Worm (Caenorhabditis elegans) whole organism, L2 larva: ENCODE data around the gene grl-18.

ENCODE experiments used
- C34F6.9 ChIP-seq: fragments of 150-350 bp; optimal IDR thresholded peaks from 2 replicates; lab custom pipeline; 2014; ENCODE audit warnings: missing biosample characterization, missing genetic modification characterization
- R02D3.7 ChIP-seq: fragments of 150-350 bp; optimal IDR thresholded peaks from 2 replicates; lab custom pipeline; 2014; ENCODE audit warnings: missing biosample characterization, missing genetic modification characterization
- ZK546.5 ChIP-seq: sonication (generic microtip); optimal IDR thresholded peaks from 2 replicates; lab custom pipeline; 2017; ENCODE audit warnings: missing biosample characterization, missing genetic modification characterization
- aly-2 ChIP-seq: fragments of 150-350 bp; optimal IDR thresholded peaks from 2 replicates; lab custom pipeline; 2014; ENCODE audit warnings: missing biosample characterization, missing genetic modification characterization
- ama-1 ChIP-seq: fragments of 150-350 bp; optimal IDR thresholded peaks from 2 replicates; lab custom pipeline; 2018; ENCODE audit warnings: inconsistent platforms
- ceh-82 ChIP-seq: fragments of 150-350 bp; optimal IDR thresholded peaks from 2 replicates; lab custom pipeline; 2014; ENCODE audit warnings: missing biosample characterization, missing genetic modification characterization
- crh-2 ChIP-seq: sonication (generic microtip); optimal IDR thresholded peaks from 2 replicates; lab custom pipeline; 2017; ENCODE audit warnings: missing biosample characterization, missing genetic modification characterization
- dmd-4 ChIP-seq: sonication (generic microtip); optimal IDR thresholded peaks from 2 replicates; lab custom pipeline; 2017; ENCODE audit warnings: missing biosample characterization, missing genetic modification characterization
- egl-27 ChIP-seq: sonication (generic microtip); optimal IDR thresholded peaks from 3 replicates; lab custom pipeline; 2017; ENCODE audit warnings: missing biosample characterization, missing genetic modification reagents, missing genetic modification characterization
- elt-1 ChIP-seq: fragments of 150-350 bp; optimal IDR thresholded peaks from 2 replicates; lab custom pipeline; 2014; ENCODE audit warnings: missing biosample characterization, missing genetic modification characterization
- lin-11 ChIP-seq: fragments of 150-350 bp; sonication (generic microtip); optimal IDR thresholded peaks from 2 replicates; lab custom pipeline; 2014; ENCODE audit warnings: missing biosample characterization, missing genetic modification characterization, inconsistent platforms, mixed read lengths
- lin-13 ChIP-seq: fragments of 150-350 bp; optimal IDR thresholded peaks from 2 replicates; lab custom pipeline; 2014; ENCODE audit warnings: missing biosample characterization, missing genetic modification reagents, missing genetic modification characterization
- lin-39 ChIP-seq: fragments of 150-350 bp; optimal IDR thresholded peaks from 2 replicates; lab custom pipeline; 2014; ENCODE audit warnings: missing biosample characterization, missing genetic modification reagents, missing genetic modification characterization
- mbf-1 ChIP-seq: sonication (generic microtip); optimal IDR thresholded peaks from 2 replicates; lab custom pipeline; 2017; ENCODE audit warnings: missing biosample characterization, missing genetic modification characterization
- mdl-1 ChIP-seq, 2 experiments: fragments of 150-350 bp in 1 of 2; sonication (generic microtip) in 1 of 2; optimal IDR thresholded peaks; 2 replicates each; lab custom pipeline; 2017; ENCODE audit warnings: missing biosample characterization in 2 of 2, missing genetic modification characterization in 2 of 2
- nhr-10 ChIP-seq: sonication (generic microtip); optimal IDR thresholded peaks from 2 replicates; lab custom pipeline; 2017; ENCODE audit warnings: missing biosample characterization, missing genetic modification characterization
- nhr-11 ChIP-seq: fragments of 150-350 bp; optimal IDR thresholded peaks from 2 replicates; lab custom pipeline; 2014; ENCODE audit warnings: missing biosample characterization, missing genetic modification characterization
- nhr-12 ChIP-seq: fragments of 150-350 bp; optimal IDR thresholded peaks from 2 replicates; lab custom pipeline; 2014; ENCODE audit warnings: missing biosample characterization, missing genetic modification characterization
- nhr-21 ChIP-seq: fragments of 150-350 bp; optimal IDR thresholded peaks from 2 replicates; lab custom pipeline; 2014; ENCODE audit warnings: missing biosample characterization, missing genetic modification characterization
- nhr-23 ChIP-seq: fragments of 150-350 bp; optimal IDR thresholded peaks from 2 replicates; lab custom pipeline; 2014; ENCODE audit warnings: missing biosample characterization, missing genetic modification reagents, missing genetic modification characterization
- nhr-237 ChIP-seq: fragments of 150-350 bp; optimal IDR thresholded peaks from 2 replicates; lab custom pipeline; 2014; ENCODE audit warnings: missing biosample characterization, missing genetic modification characterization
- nhr-25 ChIP-seq: fragments of 150-350 bp; sonication (generic microtip); optimal IDR thresholded peaks from 3 replicates; lab custom pipeline; 2014; ENCODE audit warnings: missing biosample characterization, missing genetic modification characterization
- nhr-77 ChIP-seq: fragments of 150-350 bp; optimal IDR thresholded peaks from 2 replicates; lab custom pipeline; 2014; ENCODE audit warnings: missing biosample characterization, missing genetic modification characterization
- peb-1 ChIP-seq: fragments of 150-350 bp; optimal IDR thresholded peaks from 2 replicates; lab custom pipeline; 2014; ENCODE audit warnings: missing biosample characterization, missing genetic modification characterization
- skn-1 ChIP-seq: sonication (generic microtip); optimal IDR thresholded peaks from 2 replicates; lab custom pipeline; 2017; ENCODE audit warnings: missing biosample characterization, missing genetic modification characterization
- sma-9 ChIP-seq, 2 experiments: fragments of 150-350 bp in 1 of 2; sonication (generic microtip) in 1 of 2; optimal IDR thresholded peaks; 2 replicates each; lab custom pipeline; 2014 to 2016; ENCODE audit warnings: missing genetic modification characterization in 2 of 2, mild to moderate bottlenecking in 1 of 2, missing biosample characterization in 1 of 2, missing compliant biosample characterization in 1 of 2, missing genetic modification reagents in 1 of 2, moderate library complexity in 1 of 2
- unc-55 ChIP-seq: fragments of 150-350 bp; sonication (generic microtip); optimal IDR thresholded peaks from 3 replicates; lab custom pipeline; 2014; ENCODE audit warnings: missing biosample characterization, missing genetic modification reagents, missing genetic modification characterization
- unc-62 ChIP-seq: fragments of 150-350 bp; optimal IDR thresholded peaks from 2 replicates; lab custom pipeline; 2014; ENCODE audit warnings: missing biosample characterization, missing genetic modification reagents, missing genetic modification characterization
- ztf-11 ChIP-seq: sonication (generic microtip); optimal IDR thresholded peaks from 2 replicates; lab custom pipeline; 2017; ENCODE audit warnings: missing biosample characterization, missing genetic modification characterization
- ztf-4 ChIP-seq: fragments of 150-350 bp; optimal IDR thresholded peaks from 2 replicates; lab custom pipeline; 2014; ENCODE audit warnings: missing biosample characterization, missing genetic modification characterization

The grl-18 gene

DNA sequence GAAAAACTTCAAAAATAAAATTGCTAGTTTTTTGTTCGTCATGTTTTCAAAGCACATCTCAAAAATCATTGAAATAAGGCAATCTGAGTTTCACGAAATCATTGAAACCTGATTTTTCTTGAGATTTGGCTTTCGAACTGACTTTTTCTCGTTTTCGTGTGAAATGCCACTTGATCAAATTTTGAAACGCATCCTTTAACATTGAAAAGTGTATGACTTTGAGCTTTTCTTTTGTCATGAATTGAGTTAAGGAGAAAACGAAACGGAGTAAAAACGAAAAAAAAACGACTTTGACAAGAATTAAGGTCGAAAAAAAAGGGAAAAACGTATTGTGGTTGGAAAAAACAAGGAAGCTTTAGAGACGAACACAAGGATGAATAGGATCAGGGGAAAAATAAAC, 33.7 kb downstream of the grl-18 start:
- TF ChIP-seq crh-2 (tag; lab: Kevin White, UChicago) = no peak

DNA sequence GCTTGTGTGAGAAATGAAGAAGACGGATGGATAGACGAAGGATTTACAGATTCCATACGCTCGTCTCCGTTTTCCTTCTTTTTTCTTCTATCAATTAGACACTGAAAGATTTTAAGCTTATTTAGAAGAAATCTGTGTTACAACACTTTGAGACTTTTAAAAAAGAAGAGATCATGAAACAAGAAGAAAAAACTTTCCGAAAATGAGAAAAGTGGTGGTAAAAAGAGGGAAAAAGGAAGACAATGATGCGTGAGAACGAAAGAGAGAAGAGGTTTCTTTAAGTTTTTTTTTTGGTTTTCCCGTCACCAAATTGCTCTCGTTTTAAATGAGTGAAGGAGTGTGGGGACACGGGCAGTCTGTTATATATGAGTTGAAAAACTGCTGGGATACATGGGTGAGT, 35.1 kb downstream of the grl-18 start, which contains the start of gene glc-3:
TSS of gene glc-3 (minus strand) at position 101 of the 400 bp plus-strand sequence.
- no peak for TF ChIP-seq ZK546.5 (tag; lab: Kevin White, UChicago)
- no peak for TF ChIP-seq sma-9 (GFP tag; optimal IDR thresholded peaks at IDR 0.05; lab: Kevin White, UChicago)
- TF ChIP-seq sma-9 (tag; optimal IDR thresholded peaks at IDR 0.05; lab: Kevin White, UChicago) = no peak
- TF ChIP-seq C34F6.9 (tag; lab: Kevin White, UChicago) = no peak
- TF ChIP-seq ceh-82 (tag; lab: Kevin White, UChicago) = no peak
- no peak for TF ChIP-seq nhr-23 (tag; lab: Kevin White, UChicago)
- TF ChIP-seq peb-1 (tag; lab: Kevin White, UChicago) = no peak
- TF ChIP-seq ztf-4 (tag; lab: Kevin White, UChicago) = no peak
- no peak for TF ChIP-seq nhr-11 (tag; lab: Kevin White, UChicago)
- TF ChIP-seq nhr-12 = no peak
- TF ChIP-seq R02D3.7 = no peak
- no peak for TF ChIP-seq unc-55 (GFP tag; lab: Kevin White, UChicago)
- TF ChIP-seq lin-13 (GFP tag; lab: Kevin White, UChicago) = no peak
- TF ChIP-seq unc-62 (GFP tag; lab: Kevin White, UChicago) = no peak
- TF ChIP-seq mbf-1 (tag; lab: Kevin White, UChicago) = no peak
- no peak for TF ChIP-seq elt-1 (tag; lab: Kevin White, UChicago)
- TF ChIP-seq aly-2 = no peak
- no peak for TF ChIP-seq crh-2 (tag; lab: Kevin White, UChicago)
- TF ChIP-seq nhr-77 (tag; lab: Kevin White, UChicago) = no peak
- no peak for TF ChIP-seq egl-27 (tag; lab: Kevin White, UChicago)

ce11 chrV:5450742-5451141, 37.9 kb downstream of the grl-18 start:
- no peak for TF ChIP-seq C34F6.9 (tag; lab: Kevin White, UChicago)
- no peak for TF ChIP-seq ztf-11 (tag; lab: Kevin White, UChicago)
- no peak for TF ChIP-seq lin-11 (tag; lab: Kevin White, UChicago)
- TF ChIP-seq skn-1 = no peak
- no peak for TF ChIP-seq nhr-21 (tag; lab: Kevin White, UChicago)
- TF ChIP-seq, all 48 proteins: peak for 0

ce11 chrV:5447057-5447456, 41.6 kb downstream of the grl-18 start:
- TF ChIP-seq nhr-25 (tag; lab: Kevin White, UChicago) = no peak
- TF ChIP-seq ztf-11 (tag; lab: Kevin White, UChicago) = no peak
- no peak for TF ChIP-seq nhr-12
- no peak for TF ChIP-seq peb-1 (tag; lab: Kevin White, UChicago)
- no peak for TF ChIP-seq mdl-1 (tag; optimal IDR thresholded peaks at IDR 0.05; lab: Kevin White, UChicago)
- TF ChIP-seq dmd-4 = no peak
- no peak for TF ChIP-seq ZK546.5 (tag; lab: Kevin White, UChicago)

ce11 chrV:5445839-5446238, 42.8 kb downstream of the grl-18 start, which contains the start of gene F08F3.1:
TSS of gene F08F3.1 (plus strand) at chrV:5446139.
- TF ChIP-seq ztf-4 (tag; lab: Kevin White, UChicago) = no peak
- TF ChIP-seq C34F6.9 (tag; lab: Kevin White, UChicago) = no peak
- no peak for TF ChIP-seq aly-2
- no peak for TF ChIP-seq nhr-23 (tag; lab: Kevin White, UChicago)
- TF ChIP-seq lin-39 (tag; lab: Kevin White, UChicago) = no peak
- TF ChIP-seq sma-9 (GFP tag; optimal IDR thresholded peaks at IDR 0.05; lab: Kevin White, UChicago) = no peak
- no peak for TF ChIP-seq sma-9 (tag; optimal IDR thresholded peaks at IDR 0.05; lab: Kevin White, UChicago)
- no peak for TF ChIP-seq nhr-10 (tag; lab: Kevin White, UChicago)
- TF ChIP-seq mdl-1 (tag; optimal IDR thresholded peaks at IDR 0.05; lab: Kevin White, UChicago) = no peak
- TF ChIP-seq ztf-11 (tag; lab: Kevin White, UChicago) = no peak
- TF ChIP-seq ceh-82 (tag; lab: Kevin White, UChicago) = no peak
- no peak for TF ChIP-seq unc-62 (GFP tag; lab: Kevin White, UChicago)
- TF ChIP-seq nhr-12 = no peak
- TF ChIP-seq ama-1 (lab: Kevin White, UChicago) = no peak
- TF ChIP-seq ZK546.5 (tag; lab: Kevin White, UChicago) = no peak
- TF ChIP-seq, all 48 proteins: peak for 0

ce11 chrV:5444037-5444436, 44.6 kb downstream of the grl-18 start:
- TF ChIP-seq R02D3.7 (no peak), ceh-82 (tag; lab: Kevin White, UChicago) (no peak), nhr-237 (tag; lab: Kevin White, UChicago) (no peak)
